Worm (Caenorhabditis elegans) whole organism, L3 larva: ENCODE results near the gene R12B2.7.
A peak's percentile ranks its signal among the peaks of the same experiment; 100 is the strongest.

Experiments used
- elt-2 ChIP-seq: sonication (generic microtip); optimal IDR thresholded peaks from 2 replicates; lab custom pipeline; 2016; ENCODE audit warnings: missing genetic modification reagents, mild to moderate bottlenecking, missing genetic modification characterization, missing compliant biosample characterization
- lin-15B ChIP-seq: fragments of 150-350 bp; optimal IDR thresholded peaks from 2 replicates; lab custom pipeline; 2014; ENCODE audit warnings: missing biosample characterization, missing genetic modification characterization
- nfya-1 ChIP-seq: sonication (generic microtip); optimal IDR thresholded peaks from 2 replicates; lab custom pipeline; 2017; ENCODE audit warnings: missing genetic modification characterization, mild to moderate bottlenecking, missing compliant biosample characterization, antibody characterized with exemption, moderate library complexity; ENCODE audit not compliant: insufficient read depth
- pha-4 ChIP-seq: fragments of 150-350 bp; optimal IDR thresholded peaks from 2 replicates; lab custom pipeline; 2014; ENCODE audit warnings: missing biosample characterization, missing genetic modification reagents, missing genetic modification characterization
- pqm-1 ChIP-seq: fragments of 150-350 bp; optimal IDR thresholded peaks from 2 replicates; lab custom pipeline; 2017; ENCODE audit warnings: missing biosample characterization, missing genetic modification characterization, inconsistent platforms

Gene R12B2.7

DNA sequence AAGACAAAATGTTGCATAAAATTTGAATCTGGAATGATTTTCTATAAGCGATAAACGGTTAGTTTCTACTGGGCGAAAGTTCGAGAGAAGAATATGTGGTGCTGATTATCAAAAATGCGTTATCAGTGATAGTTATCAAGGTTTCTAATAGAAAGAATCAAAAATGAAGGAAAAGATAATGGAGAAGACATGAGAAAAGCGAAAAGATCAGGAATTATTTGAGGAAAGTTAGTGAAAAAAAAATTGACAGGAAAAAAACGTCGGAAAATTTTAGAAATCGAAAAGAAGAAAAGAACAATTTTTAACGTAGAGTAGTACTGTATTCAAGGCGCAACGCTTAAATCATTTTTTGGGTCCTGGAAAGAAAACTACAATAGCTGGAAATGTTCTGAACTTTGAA, 48.9 kb downstream of the R12B2.7 start, which contains the start of gene dnpp-1:
dnpp-1 (minus strand) TSS at position 30 of the 400 bp plus-strand sequence.
- TF ChIP-seq pqm-1 (tag; lab: Kevin White, UChicago) (peak; percentile 61), elt-2 (peak; percentile 97), nfya-1 (tag; lab: Kevin White, UChicago) (no peak)

- no peak for TF ChIP-seq lin-15B (tag; lab: Kevin White, UChicago)
- peak; percentile 5 for TF ChIP-seq pha-4 (tag; lab: Kevin White, UChicago)
These were observed 49.4 kb downstream of the R12B2.7 start, which contains the start of gene rabn-5 for ce11 chrIII:5864270-5864669. TSS of gene rabn-5 (plus strand) at chrIII:5864553.
